Fruit fly (Drosophila melanogaster) whole organism, adult: Measurements from ENCODE around the gene Gclc.

Experiments used
- CG12768 ChIP-seq: fragments of 200-800 bp; sonication (Bioruptor generic); optimal IDR thresholded peaks from 2 replicates; lab custom pipeline; 2017; ENCODE audit warnings: missing biosample characterization, missing genetic modification characterization, mild to moderate bottlenecking, moderate library complexity, missing genetic modification reagents
- CG5204 ChIP-seq: fragments of 200-800 bp; sonication (Bioruptor generic); optimal IDR thresholded peaks from 2 replicates; lab custom pipeline; 2016; ENCODE audit warnings: missing biosample characterization, missing genetic modification characterization
- Crg-1 ChIP-seq: fragments of 200-800 bp; sonication (Bioruptor generic); optimal IDR thresholded peaks from 2 replicates; lab custom pipeline; 2016; ENCODE audit warnings: missing biosample characterization, missing genetic modification characterization
- Mnt ChIP-seq: fragments of 200-800 bp; sonication (Bioruptor generic); optimal IDR thresholded peaks from 2 replicates; lab custom pipeline; 2016; ENCODE audit warnings: missing biosample characterization, mild to moderate bottlenecking, missing genetic modification characterization
- kay ChIP-seq: fragments of 200-800 bp; sonication (Bioruptor generic); peaks from one replicate; lab custom pipeline; 2016; ENCODE audit warnings: missing biosample characterization, missing genetic modification characterization, borderline replicate concordance
- toe ChIP-seq: fragments of 200-800 bp; sonication (Bioruptor generic); optimal IDR thresholded peaks from 2 replicates; lab custom pipeline; 2016; ENCODE audit warnings: missing biosample characterization, missing genetic modification characterization

DNA sequence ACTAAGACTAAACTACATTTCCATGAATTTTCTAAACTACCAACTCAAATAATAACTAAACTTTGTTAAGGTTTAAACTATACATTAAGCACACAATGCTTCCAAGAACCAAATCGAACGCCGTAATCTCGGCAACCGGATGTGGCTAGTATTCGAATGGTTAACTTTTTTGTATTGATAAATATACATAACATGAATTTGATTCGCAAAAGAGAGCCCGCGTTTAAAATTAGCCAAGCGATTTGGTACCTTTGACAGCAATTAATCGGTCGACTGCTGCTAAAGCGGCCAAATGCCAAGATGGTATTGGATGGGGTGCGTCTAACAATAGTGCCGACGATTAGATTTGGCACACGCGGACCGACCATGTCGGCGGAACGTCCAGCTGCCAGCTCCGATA, 31.7 kb upstream of the Gclc start, which contains the start of gene CG15336:
- TF ChIP-seq toe (GFP tag; lab: Kevin White, UChicago) (no peak), kay (GFP tag; lab: Kevin White, UChicago) (no peak), Mnt (no peak), Crg-1 (no peak), CG12768 (no peak), CG5204 (GFP tag; lab: Kevin White, UChicago) (no peak)
